Worm (Caenorhabditis elegans) whole organism, late embryonic: ENCODE data around the gene fbxa-4.

Experiments
- K02D7.2 ChIP-seq: sonication (generic microtip); optimal IDR thresholded peaks from 2 replicates; lab custom pipeline; 2017; ENCODE audit warnings: mild to moderate bottlenecking, missing genetic modification characterization, missing compliant biosample characterization
- K09A11.1 ChIP-seq: sonication (generic microtip); optimal IDR thresholded peaks from 2 replicates; lab custom pipeline; 2017; ENCODE audit warnings: antibody characterized with exemption, mild to moderate bottlenecking, missing genetic modification characterization, missing compliant biosample characterization; ENCODE audit not compliant: insufficient read depth
- T23F11.4 ChIP-seq: fragments of 200-800 bp; sonication (Bioruptor generic); optimal IDR thresholded peaks from 2 replicates; lab custom pipeline; 2018; ENCODE audit warnings: mild to moderate bottlenecking, missing genetic modification characterization, missing compliant biosample characterization
- ahr-1 ChIP-seq: sonication (generic microtip); optimal IDR thresholded peaks from 2 replicates; lab custom pipeline; 2016; ENCODE audit warnings: missing genetic modification characterization, missing compliant biosample characterization
- ama-1 ChIP-seq: fragments of 150-350 bp; optimal IDR thresholded peaks from 2 replicates; lab custom pipeline; 2014
- ceh-19 ChIP-seq: fragments of 200-800 bp; sonication (Bioruptor generic); optimal IDR thresholded peaks from 2 replicates; lab custom pipeline; 2018; ENCODE audit warnings: mild to moderate bottlenecking, missing genetic modification characterization, missing compliant biosample characterization
- ceh-22 ChIP-seq: sonication (generic microtip); optimal IDR thresholded peaks from 2 replicates; lab custom pipeline; 2017; ENCODE audit warnings: missing biosample characterization, missing genetic modification characterization
- ceh-30 ChIP-seq: fragments of 150-350 bp; optimal IDR thresholded peaks from 2 replicates; lab custom pipeline; 2014; ENCODE audit warnings: missing biosample characterization, missing genetic modification characterization
- ceh-31 ChIP-seq: sonication (generic microtip); optimal IDR thresholded peaks from 2 replicates; lab custom pipeline; 2016; ENCODE audit warnings: missing genetic modification characterization, missing compliant biosample characterization
- ceh-34 ChIP-seq: sonication (generic microtip); optimal IDR thresholded peaks from 2 replicates; lab custom pipeline; 2016; ENCODE audit warnings: mild to moderate bottlenecking, missing genetic modification characterization, missing compliant biosample characterization
- ceh-9 ChIP-seq: sonication (generic microtip); optimal IDR thresholded peaks from 2 replicates; lab custom pipeline; 2016; ENCODE audit warnings: mild to moderate bottlenecking, missing genetic modification characterization, inconsistent platforms, missing compliant biosample characterization
- elt-2 ChIP-seq: sonication (generic microtip); optimal IDR thresholded peaks from 2 replicates; lab custom pipeline; 2016; ENCODE audit warnings: missing genetic modification reagents, missing genetic modification characterization, missing compliant biosample characterization
- elt-4 ChIP-seq: sonication (generic microtip); optimal IDR thresholded peaks from 2 replicates; lab custom pipeline; 2016; ENCODE audit warnings: missing genetic modification characterization, missing compliant biosample characterization
- ets-4 ChIP-seq: sonication (generic microtip); optimal IDR thresholded peaks from 2 replicates; lab custom pipeline; 2016; ENCODE audit warnings: missing genetic modification characterization, missing compliant biosample characterization
- eyg-1 ChIP-seq: sonication (generic microtip); optimal IDR thresholded peaks from 2 replicates; lab custom pipeline; 2016; ENCODE audit warnings: missing genotype, missing genetic modification characterization, missing compliant biosample characterization
- fkh-6 ChIP-seq: sonication (generic microtip); optimal IDR thresholded peaks from 2 replicates; lab custom pipeline; 2016; ENCODE audit warnings: missing genetic modification characterization, missing compliant biosample characterization
- gmeb-2 ChIP-seq: sonication (generic microtip); optimal IDR thresholded peaks from 2 replicates; lab custom pipeline; 2016; ENCODE audit warnings: missing genetic modification characterization, inconsistent platforms, missing compliant biosample characterization
- hlh-15 ChIP-seq: sonication (generic microtip); optimal IDR thresholded peaks from 2 replicates; lab custom pipeline; 2016; ENCODE audit warnings: missing genetic modification characterization, missing compliant biosample characterization
- hlh-8 ChIP-seq: sonication (generic microtip); optimal IDR thresholded peaks from 2 replicates; lab custom pipeline; 2016; ENCODE audit warnings: missing genotype, missing genetic modification characterization, missing compliant biosample characterization
- lin-11 ChIP-seq: fragments of 200-800 bp; sonication (Bioruptor generic); optimal IDR thresholded peaks from 2 replicates; lab custom pipeline; 2018; ENCODE audit warnings: mild to moderate bottlenecking, missing genetic modification characterization, missing compliant biosample characterization
- mec-3 ChIP-seq: sonication (generic microtip); optimal IDR thresholded peaks from 2 replicates; lab custom pipeline; 2016; ENCODE audit warnings: borderline replicate concordance, missing genetic modification characterization, missing compliant biosample characterization
- nfya-1 ChIP-seq: sonication (generic microtip); optimal IDR thresholded peaks from 2 replicates; lab custom pipeline; 2017; ENCODE audit warnings: missing genetic modification characterization, mild to moderate bottlenecking, missing compliant biosample characterization, antibody characterized with exemption, moderate library complexity
- odd-2 ChIP-seq: sonication (generic microtip); optimal IDR thresholded peaks from 2 replicates; lab custom pipeline; 2017; ENCODE audit warnings: antibody characterized with exemption, mild to moderate bottlenecking, missing genetic modification characterization, missing compliant biosample characterization
- pha-2 ChIP-seq: sonication (generic microtip); optimal IDR thresholded peaks from 2 replicates; lab custom pipeline; 2017; ENCODE audit warnings: mild to moderate bottlenecking, missing genetic modification characterization, missing compliant biosample characterization
- pha-4 ChIP-seq: fragments of 150-350 bp; optimal IDR thresholded peaks from 2 replicates; lab custom pipeline; 2018; ENCODE audit warnings: missing biosample characterization, missing genetic modification reagents, missing genetic modification characterization
- pqm-1 ChIP-seq: sonication (generic microtip); optimal IDR thresholded peaks from 2 replicates; lab custom pipeline; 2016; ENCODE audit warnings: missing genetic modification characterization, missing compliant biosample characterization
- pros-1 ChIP-seq: fragments of 150-350 bp; optimal IDR thresholded peaks from 2 replicates; lab custom pipeline; 2014; ENCODE audit warnings: missing biosample characterization, missing genetic modification reagents, missing genetic modification characterization
- ref-2 ChIP-seq: sonication (generic microtip); optimal IDR thresholded peaks from 2 replicates; lab custom pipeline; 2016; ENCODE audit warnings: missing genetic modification characterization, missing compliant biosample characterization
- ttx-3 ChIP-seq: sonication (generic microtip); optimal IDR thresholded peaks from 2 replicates; lab custom pipeline; 2016; ENCODE audit warnings: missing genetic modification reagents, missing genetic modification characterization, missing compliant biosample characterization
- unc-42 ChIP-seq: sonication (generic microtip); optimal IDR thresholded peaks from 2 replicates; lab custom pipeline; 2016; ENCODE audit warnings: missing genotype, missing genetic modification characterization, missing compliant biosample characterization
- zip-5 ChIP-seq: sonication (generic microtip); optimal IDR thresholded peaks from 2 replicates; lab custom pipeline; 2016; ENCODE audit warnings: missing genetic modification characterization, missing compliant biosample characterization

The fbxa-4 gene

ce11 chrII:2385495-2385894 lies 29.8 kb downstream of the fbxa-4 start, which contains the start of gene F16G10.9:
TSS of gene F16G10.9 (minus strand) at chrII:2385595.
- TF ChIP-seq hlh-15 (tag; lab: Kevin White, UChicago), result no peak
- no peak for TF ChIP-seq lin-11 (tag; lab: Kevin White, UChicago)
- TF ChIP-seq K02D7.2 (tag; lab: Kevin White, UChicago), result no peak
- no peak for TF ChIP-seq fkh-6 (tag; lab: Kevin White, UChicago)
- TF ChIP-seq ref-2 (tag; lab: Kevin White, UChicago), result no peak
- no peak for TF ChIP-seq K09A11.1 (tag; lab: Kevin White, UChicago)
- no peak for TF ChIP-seq pha-2 (tag; lab: Kevin White, UChicago)
- no peak for TF ChIP-seq pqm-1

DNA sequence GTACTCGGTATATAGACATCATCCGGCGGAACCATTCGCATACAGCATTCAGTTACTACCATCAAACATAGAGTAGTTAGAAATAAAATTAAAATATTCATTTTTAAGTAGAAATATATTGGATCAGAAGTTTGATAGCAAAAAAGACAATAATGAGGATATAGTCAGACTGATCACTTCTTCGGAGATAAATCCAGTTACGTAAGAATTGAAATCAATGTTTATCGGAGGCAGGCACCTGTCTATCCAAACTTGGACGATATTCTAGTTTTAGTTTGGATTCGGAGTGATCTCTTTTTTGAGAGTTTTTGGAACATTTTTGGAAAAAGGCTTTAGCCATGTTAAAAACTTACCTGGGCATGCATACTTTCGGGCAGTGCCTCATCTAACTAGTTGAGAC lies 32.0 kb downstream of the fbxa-4 start, which contains the start of gene F16G10.8:
Gene F16G10.8 (minus strand): TSS at position 101 of the 400 bp plus-strand sequence.
- TF ChIP-seq T23F11.4 (GFP tag; lab: Kevin White, UChicago) (no peak), ceh-31 (no peak), mec-3 (tag; lab: Kevin White, UChicago) (no peak), fkh-6 (tag; lab: Kevin White, UChicago) (no peak), K02D7.2 (tag; lab: Kevin White, UChicago) (no peak), pha-4 (tag; lab: Kevin White, UChicago) (no peak)

ce11 chrII:2380174-2380573 lies 35.2 kb downstream of the fbxa-4 start, which contains the start of gene F16G10.7:
TSS of gene F16G10.7 (minus strand) at chrII:2380274.
- no peak for TF ChIP-seq hlh-8
- TF ChIP-seq nfya-1, result peak; percentile 6

DNA sequence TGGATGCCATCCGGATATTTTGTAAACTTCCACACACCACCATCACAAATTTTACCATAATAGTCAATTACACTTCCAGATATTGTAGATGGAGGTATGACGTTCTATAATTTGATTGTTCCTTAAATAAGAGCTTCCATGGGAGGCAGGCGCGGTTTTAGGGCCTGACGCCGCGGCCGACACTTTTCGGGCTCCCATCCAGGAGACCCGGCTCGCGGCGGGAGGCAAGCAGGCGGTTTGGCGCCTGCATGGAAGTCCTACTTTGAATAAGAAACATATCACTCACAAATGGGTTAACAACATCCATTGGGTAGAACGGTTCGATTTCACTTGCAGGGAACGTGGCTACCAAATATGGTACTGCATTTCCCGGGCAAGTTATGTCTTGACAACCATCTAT lies 35.7 kb downstream of the fbxa-4 start:
- no peak for TF ChIP-seq fkh-6 (tag; lab: Kevin White, UChicago)

- TF ChIP-seq ets-4 (tag; lab: Kevin White, UChicago), result peak; percentile 57
- peak; percentile 36 for TF ChIP-seq elt-4 (tag; lab: Kevin White, UChicago)
- peak; percentile 70 for TF ChIP-seq zip-5
- no peak for TF ChIP-seq ceh-19 (GFP tag; lab: Kevin White, UChicago)
- peak; percentile 98 for TF ChIP-seq pqm-1
- no peak for TF ChIP-seq odd-2 (tag; lab: Kevin White, UChicago)
- TF ChIP-seq unc-42, result no peak
- TF ChIP-seq elt-2 (tag; lab: Kevin White, UChicago), result peak; percentile 100
- no peak for TF ChIP-seq K09A11.1 (tag; lab: Kevin White, UChicago)
Observed at ce11 chrII:2378465-2379009, 36.8 kb downstream of the fbxa-4 start.

DNA sequence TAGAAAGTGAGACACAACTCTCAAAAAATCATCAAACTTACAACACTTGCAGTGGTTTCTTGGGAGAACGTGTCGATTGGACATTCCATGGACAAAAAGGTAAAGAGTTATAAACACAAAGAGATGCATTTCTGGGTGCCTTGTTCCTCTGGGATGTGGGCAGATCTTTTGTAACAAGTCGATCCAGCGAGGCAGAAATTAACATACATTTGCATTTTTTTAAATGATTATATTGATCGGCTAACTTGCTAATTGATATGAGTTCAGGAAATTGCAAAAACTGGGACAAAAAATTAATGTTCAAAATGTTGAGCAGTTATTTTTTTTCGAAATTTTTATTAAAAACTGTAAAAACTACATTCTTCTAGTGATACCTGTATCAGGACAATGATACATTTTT lies 37.6 kb downstream of the fbxa-4 start, which contains the start of gene F16G10.6:
Gene F16G10.6 (minus strand): TSS at position 101 of the 400 bp plus-strand sequence.
- TF ChIP-seq pha-4 (tag; lab: Kevin White, UChicago), result no peak
- TF ChIP-seq, all 69 proteins: peak for 0

DNA sequence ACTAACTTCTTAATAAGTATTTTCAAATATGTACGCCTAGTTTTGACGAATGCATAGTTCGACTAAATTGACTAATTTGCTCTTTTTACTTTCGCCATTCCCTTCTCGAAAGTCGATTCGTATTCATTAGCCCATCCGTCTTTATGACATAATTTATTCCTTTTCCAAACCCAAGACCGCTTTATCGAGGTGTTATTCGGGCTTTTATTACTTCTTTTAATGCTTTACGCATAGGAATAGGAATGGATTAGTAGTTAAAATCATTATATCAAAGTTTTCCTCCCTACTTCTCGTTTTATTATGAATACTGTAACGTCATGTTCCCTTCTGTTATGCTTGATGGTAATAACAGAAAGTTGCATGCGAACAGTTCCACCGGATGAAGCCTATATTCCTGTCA lies 40.4 kb downstream of the fbxa-4 start, which contains the start of gene F16G10.2:
Gene F16G10.2 (plus strand): TSS at position 301 of the 400 bp plus-strand sequence.
- TF ChIP-seq ttx-3 (no peak), ahr-1 (no peak), ceh-22 (tag; lab: Kevin White, UChicago) (no peak), eyg-1 (tag; lab: Kevin White, UChicago) (no peak), K02D7.2 (tag; lab: Kevin White, UChicago) (no peak), mec-3 (tag; lab: Kevin White, UChicago) (no peak), ceh-9 (no peak), gmeb-2 (tag; lab: Kevin White, UChicago) (no peak), ceh-30 (tag; lab: Kevin White, UChicago) (no peak), ceh-34 (tag; lab: Kevin White, UChicago) (no peak), ama-1 (no peak), odd-2 (tag; lab: Kevin White, UChicago) (no peak), pros-1 (no peak), ets-4 (tag; lab: Kevin White, UChicago) (no peak)
